Fruit fly (Drosophila melanogaster): ENCODE data around the gene Nep2.

DNA sequence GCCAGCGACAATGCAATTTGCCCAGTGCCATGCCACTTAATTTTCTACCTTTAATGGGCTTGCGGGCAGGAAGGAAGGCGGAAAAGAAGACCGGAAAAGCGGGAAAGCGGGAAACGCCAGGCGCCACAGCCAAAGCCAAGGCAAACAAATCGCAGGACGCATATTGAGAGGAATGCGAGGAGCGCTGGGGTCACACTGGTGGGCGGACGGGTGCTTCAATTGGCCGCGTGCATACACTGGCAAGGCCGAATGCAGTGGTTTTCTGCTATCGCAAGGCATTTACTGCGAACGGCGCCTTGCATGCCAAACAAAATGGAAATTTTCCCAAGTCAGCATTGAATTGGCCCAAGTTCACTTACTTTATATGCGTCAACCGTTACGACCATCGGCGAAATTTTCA is 3.2 kb downstream of the Nep2 start:
- TF ChIP-seq br (GFP tag; optimal IDR thresholded peaks at IDR 0.05) (no peak), CG9705 (GFP tag; optimal IDR thresholded peaks at IDR 0.05) (no peak), psq (GFP tag; optimal IDR thresholded peaks at IDR 0.05) (no peak), sage (GFP tag; optimal IDR thresholded peaks at IDR 0.05) (no peak), Hnf4 (GFP tag; optimal IDR thresholded peaks at IDR 0.05) (no peak), lola (GFP tag; optimal IDR thresholded peaks at IDR 0.05) (no peak), dl (GFP tag; optimal IDR thresholded peaks at IDR 0.05; ENCODE audit: insufficient read depth in 1 of 2, partially characterized antibody in 2 of 2) (no peak)
